Worm (Caenorhabditis elegans) whole organism, L2 larva: Measurements from ENCODE around the gene Y43F8B.18.

Experiments
- elt-3 ChIP-seq: sonication (generic microtip); optimal IDR thresholded peaks from 2 replicates; lab custom pipeline; 2017; ENCODE audit warnings: missing biosample characterization, missing genetic modification characterization
- mdl-1 ChIP-seq, 2 experiments: fragments of 150-350 bp in 1 of 2; sonication (generic microtip) in 1 of 2; optimal IDR thresholded peaks; 2 replicates each; lab custom pipeline; 2017; ENCODE audit warnings: missing biosample characterization in 2 of 2, missing genetic modification characterization in 2 of 2
- nhr-12 ChIP-seq: fragments of 150-350 bp; optimal IDR thresholded peaks from 2 replicates; lab custom pipeline; 2014; ENCODE audit warnings: missing biosample characterization, missing genetic modification characterization
- nhr-237 ChIP-seq: fragments of 150-350 bp; optimal IDR thresholded peaks from 2 replicates; lab custom pipeline; 2014; ENCODE audit warnings: missing biosample characterization, missing genetic modification characterization
- nhr-25 ChIP-seq: fragments of 150-350 bp; sonication (generic microtip); optimal IDR thresholded peaks from 3 replicates; lab custom pipeline; 2014; ENCODE audit warnings: missing biosample characterization, missing genetic modification characterization
- snpc-4 ChIP-seq: fragments of 150-350 bp; optimal IDR thresholded peaks from 2 replicates; lab custom pipeline; 2014; ENCODE audit warnings: missing biosample characterization, missing genetic modification characterization

- no peak for TF ChIP-seq nhr-25 (tag; lab: Kevin White, UChicago)
- TF ChIP-seq nhr-12 (tag; lab: Kevin White, UChicago): no peak
- no peak for TF ChIP-seq mdl-1 (tag; optimal IDR thresholded peaks at IDR 0.05; lab: Kevin White, UChicago)
- TF ChIP-seq nhr-237: no peak
- TF ChIP-seq elt-3 (tag; lab: Kevin White, UChicago): no peak
- TF ChIP-seq snpc-4 (tag; lab: Kevin White, UChicago): no peak
These were observed 5.5 kb downstream of the Y43F8B.18 start, which contains the start of gene Y43F8B.29 for ce11 chrV:19491302-19491701.
